Worm (Caenorhabditis elegans) whole organism, L4 larva: ENCODE results near the gene Y45F10C.1.

Experiments used
- F49E8.2 ChIP-seq: sonication (generic microtip); optimal IDR thresholded peaks from 2 replicates; lab custom pipeline; 2016; ENCODE audit warnings: missing compliant biosample characterization, mild to moderate bottlenecking, missing genetic modification characterization, borderline replicate concordance
- R02D3.7 ChIP-seq: fragments of 150-350 bp; sonication (generic microtip); optimal IDR thresholded peaks from 3 replicates; lab custom pipeline; 2014; ENCODE audit warnings: missing biosample characterization, missing genetic modification characterization
- daf-12 ChIP-seq: fragments of 150-350 bp; optimal IDR thresholded peaks from 2 replicates; lab custom pipeline; 2014; ENCODE audit warnings: missing biosample characterization, missing genetic modification reagents, missing genetic modification characterization
- dmd-9 ChIP-seq: fragments of 200-800 bp; sonication (Bioruptor generic); IDR thresholded peaks from 2 replicates; pipeline ENCODE4 v1.3.6; 2022; ENCODE audit warnings: missing genetic modification reagents, missing genetic modification characterization, missing compliant biosample characterization
- nhr-11 ChIP-seq: fragments of 150-350 bp; optimal IDR thresholded peaks from 2 replicates; lab custom pipeline; 2014; ENCODE audit warnings: missing biosample characterization, missing genetic modification characterization
- nhr-48 ChIP-seq: sonication (generic microtip); optimal IDR thresholded peaks from 2 replicates; lab custom pipeline; 2016; ENCODE audit warnings: mild to moderate bottlenecking, missing genetic modification characterization, missing compliant biosample characterization
- pqm-1 ChIP-seq: sonication (generic microtip); optimal IDR thresholded peaks from 2 replicates; lab custom pipeline; 2017; ENCODE audit warnings: missing biosample characterization, missing genetic modification characterization
- unc-130 ChIP-seq: sonication (generic microtip); optimal IDR thresholded peaks from 2 replicates; lab custom pipeline; 2016; ENCODE audit warnings: missing genetic modification reagents, missing genetic modification characterization, missing compliant biosample characterization
- ztf-11 ChIP-seq: fragments of 150-350 bp; optimal IDR thresholded peaks from 2 replicates; lab custom pipeline; 2014; ENCODE audit warnings: missing biosample characterization, missing genetic modification characterization

ce11 chrIV:13664090-13664489, 4.7 kb upstream of the Y45F10C.1 start, which contains the start of gene Y45F10C.4:
- TF ChIP-seq F49E8.2 = no peak
- TF ChIP-seq nhr-11 (tag; lab: Kevin White, UChicago) = no peak
- no peak for TF ChIP-seq unc-130 (GFP tag; lab: Kevin White, UChicago)
- TF ChIP-seq R02D3.7 = no peak
- TF ChIP-seq daf-12 (tag; lab: Kevin White, UChicago) = no peak
- TF ChIP-seq pqm-1 (tag; lab: Kevin White, UChicago) = no peak
- no peak for TF ChIP-seq dmd-9 (GFP tag; lab: Robert Waterston, UW)
- no peak for TF ChIP-seq ztf-11 (tag; lab: Kevin White, UChicago)
- no peak for TF ChIP-seq nhr-48
